Fruit fly (Drosophila melanogaster): Measurements from ENCODE around the gene kni.

kni gene

dm6 chr3L:20697166-20697791, 2.1 kb upstream of the kni start:
- no peak for TF ChIP-seq noc (tag; optimal IDR thresholded peaks at IDR 0.05)

dm6 chr3L:20696494-20696893, 1.3 kb upstream of the kni start:
- no peak for TF ChIP-seq noc (tag; optimal IDR thresholded peaks at IDR 0.05)

DNA sequence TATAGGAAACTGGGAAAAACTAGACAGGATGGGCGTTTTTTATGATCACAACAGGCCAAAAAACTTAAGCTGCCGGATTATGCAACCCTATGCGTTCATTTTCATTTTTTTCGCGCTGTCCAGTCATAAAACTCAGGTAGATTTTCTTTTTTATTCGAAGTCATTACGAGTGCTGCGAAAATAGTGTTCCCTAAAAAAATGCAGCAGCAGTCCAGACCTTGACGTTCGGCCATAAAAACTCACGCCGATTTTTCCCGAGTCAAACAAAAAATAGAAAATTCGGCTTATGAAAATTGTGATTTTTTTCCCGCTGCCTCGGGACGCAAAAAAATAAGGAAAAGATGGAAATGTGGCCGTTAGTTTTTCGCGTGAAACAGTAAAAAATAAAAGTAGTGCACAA, 594 bp downstream of the kni start:
- TF ChIP-seq noc (tag; optimal IDR thresholded peaks at IDR 0.05), result no peak

DNA sequence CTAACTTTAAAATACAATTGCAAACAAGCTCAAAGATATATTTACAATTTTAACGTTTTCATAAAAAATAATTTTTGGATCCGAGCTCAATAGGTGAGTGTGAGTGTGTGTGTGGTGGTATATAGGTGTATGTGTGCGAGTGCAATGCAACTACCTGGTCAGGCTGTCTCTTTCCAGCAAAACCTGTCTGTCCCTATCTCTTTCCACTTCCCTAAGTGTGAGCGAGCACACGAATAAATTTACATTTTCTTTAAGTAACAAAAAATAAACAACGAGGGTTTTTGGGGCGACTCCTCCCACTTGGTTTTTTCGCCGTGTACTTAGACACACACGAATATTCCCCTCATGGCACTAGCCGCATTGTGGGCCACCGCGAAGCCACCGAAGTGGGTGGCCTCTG, 2.7 kb downstream of the kni start:
- TF ChIP-seq noc (tag; optimal IDR thresholded peaks at IDR 0.05), result no peak

- TF ChIP-seq noc (tag; optimal IDR thresholded peaks at IDR 0.05), result no peak
Observed at dm6 chr3L:20690857-20691645, 4.1 kb downstream of the kni start.

dm6 chr3L:20690074-20690473, 5.1 kb downstream of the kni start:
- TF ChIP-seq noc (tag; optimal IDR thresholded peaks at IDR 0.05), result no peak

DNA sequence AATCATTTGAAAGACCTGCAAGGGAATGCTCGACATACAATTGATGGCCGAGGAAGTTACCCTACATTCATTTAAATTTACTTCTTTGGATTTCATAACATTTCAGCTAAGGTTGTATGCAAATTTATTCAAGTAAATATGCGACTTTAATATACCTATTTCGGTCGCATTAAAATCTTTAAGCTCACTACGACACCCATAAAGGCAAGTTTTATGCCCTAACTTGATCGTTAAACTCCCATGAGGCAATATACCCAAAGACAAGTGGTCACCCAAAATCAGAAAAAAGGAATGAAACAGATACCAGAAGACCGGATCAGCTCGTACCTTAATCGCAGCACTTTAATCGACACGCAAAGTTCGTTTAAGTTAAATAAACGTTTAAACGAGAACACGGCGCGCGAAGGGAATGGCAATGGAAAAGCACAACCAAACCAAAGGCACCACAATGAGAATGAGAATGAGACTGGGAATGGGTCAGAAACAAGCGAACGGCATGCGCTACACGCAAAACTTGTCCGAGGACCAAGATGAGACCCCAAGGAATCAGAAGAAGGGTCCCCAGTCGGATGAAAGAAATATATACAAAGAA, 6.9 kb downstream of the kni start:
- TF ChIP-seq noc (tag; optimal IDR thresholded peaks at IDR 0.05), result no peak

dm6 chr3L:20687134-20687787, 7.9 kb downstream of the kni start:
- TF ChIP-seq noc (tag; optimal IDR thresholded peaks at IDR 0.05), result no peak

dm6 chr3L:20685079-20685478, 10.1 kb downstream of the kni start:
- TF ChIP-seq noc (tag; optimal IDR thresholded peaks at IDR 0.05), result no peak

DNA sequence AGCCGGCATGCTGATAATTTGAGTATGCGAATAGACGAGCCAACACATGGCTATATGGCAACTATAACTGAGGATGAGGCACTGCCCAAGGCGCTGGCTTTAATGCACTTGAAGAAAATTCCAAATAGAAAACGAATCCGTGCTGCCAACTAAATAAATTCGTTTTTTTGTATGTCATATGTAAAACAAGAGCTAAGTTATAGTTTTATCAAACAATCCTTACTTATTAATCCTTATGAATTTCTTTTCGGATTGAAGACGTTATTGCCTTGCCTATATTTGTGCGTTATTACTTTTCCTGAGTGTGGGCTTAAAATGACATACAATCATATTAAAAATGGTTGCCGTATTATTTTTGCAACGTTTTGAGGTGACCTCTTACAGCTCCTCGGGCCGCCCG, 18.7 kb downstream of the kni start:
- no peak for TF ChIP-seq noc (tag; optimal IDR thresholded peaks at IDR 0.05)

dm6 chr3L:20673870-20674269, 21.3 kb downstream of the kni start:
- TF ChIP-seq noc (tag; optimal IDR thresholded peaks at IDR 0.05), result no peak

dm6 chr3L:20672364-20672763, 22.8 kb downstream of the kni start:
- no peak for TF ChIP-seq noc (tag; optimal IDR thresholded peaks at IDR 0.05)

dm6 chr3L:20671659-20672058, 23.5 kb downstream of the kni start:
- TF ChIP-seq noc (tag; optimal IDR thresholded peaks at IDR 0.05), result no peak

DNA sequence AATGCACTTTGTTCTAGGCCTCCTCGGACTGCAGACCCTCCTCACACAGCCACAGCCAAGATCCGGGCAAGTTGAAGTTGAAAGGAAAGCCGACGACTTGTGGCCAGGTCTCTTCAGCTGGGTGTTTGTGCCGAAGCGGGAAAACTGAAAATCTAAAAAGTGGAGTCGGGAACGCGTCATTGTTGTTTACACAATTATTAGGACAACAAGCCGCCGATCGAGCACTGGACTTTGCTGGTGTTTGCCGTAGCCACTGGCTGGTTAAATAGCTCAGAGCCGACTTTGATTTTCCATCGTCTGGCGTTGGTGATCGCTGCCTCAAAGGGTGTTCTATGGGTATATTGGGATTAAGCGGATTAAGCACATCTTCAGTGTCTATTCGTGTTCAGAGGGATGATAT, 27.8 kb downstream of the kni start:
- TF ChIP-seq noc (tag; optimal IDR thresholded peaks at IDR 0.05), result no peak

dm6 chr3L:20663967-20664366, 31.2 kb downstream of the kni start:
- no peak for TF ChIP-seq noc (tag; optimal IDR thresholded peaks at IDR 0.05)

- no peak for TF ChIP-seq noc (tag; optimal IDR thresholded peaks at IDR 0.05)
Observed at dm6 chr3L:20661905-20662508, 33.2 kb downstream of the kni start.

Measured in whole organism, larva.